Fruit fly (Drosophila melanogaster) whole organism, embryonic: ENCODE measurements around the gene Or19a.

Experiments used
- Atf3 ChIP-seq: fragments of 200-800 bp; sonication (Bioruptor generic); optimal IDR thresholded peaks from 3 replicates; lab custom pipeline; 2016; ENCODE audit warnings: missing biosample characterization, missing genetic modification characterization
- Atf6 ChIP-seq: fragments of 200-800 bp; sonication (Bioruptor generic); IDR thresholded peaks from 2 replicates; pipeline ENCODE4 v1.3.6; 2022; ENCODE audit warnings: missing biosample characterization, missing genetic modification characterization
- C15 ChIP-seq: fragments of 200-800 bp; sonication (Bioruptor generic); IDR thresholded peaks from 3 replicates; pipeline ENCODE4 v1.3.6; 2022; ENCODE audit warnings: missing biosample characterization, missing genetic modification characterization
- CG10321 ChIP-seq: fragments of 200-800 bp; sonication (Bioruptor generic); IDR thresholded peaks from 2 replicates; pipeline ENCODE4 v1.3.6; 2022; ENCODE audit warnings: missing biosample characterization, missing genetic modification characterization
- CG10979 ChIP-seq: fragments of 200-800 bp; sonication (Bioruptor generic); optimal IDR thresholded peaks from 2 replicates; lab custom pipeline; 2018; ENCODE audit warnings: missing biosample characterization, mild to moderate bottlenecking, missing genetic modification characterization, moderate library complexity
- CG11695 ChIP-seq: fragments of 200-800 bp; sonication (Bioruptor generic); IDR thresholded peaks from 3 replicates; pipeline ENCODE4 v1.3.6; 2022; ENCODE audit warnings: missing biosample characterization, missing genetic modification characterization
- CG1647 ChIP-seq: fragments of 200-800 bp; sonication (Bioruptor generic); optimal IDR thresholded peaks from 3 replicates; lab custom pipeline; 2016; ENCODE audit warnings: missing biosample characterization, missing genetic modification characterization
- CG18619 ChIP-seq: fragments of 200-800 bp; sonication (Bioruptor generic); optimal IDR thresholded peaks from 3 replicates; lab custom pipeline; 2017; ENCODE audit warnings: missing biosample characterization, mild to moderate bottlenecking, missing genetic modification characterization
- CG31224 ChIP-seq: fragments of 200-800 bp; sonication (Bioruptor generic); IDR thresholded peaks from 2 replicates; pipeline ENCODE4 v1.3.6; 2022; ENCODE audit warnings: missing biosample characterization, missing genetic modification characterization
- CG34224 ChIP-seq: fragments of 200-800 bp; sonication (Bioruptor generic); IDR thresholded peaks from 3 replicates; pipeline ENCODE4 v1.3.6; 2022; ENCODE audit warnings: missing biosample characterization, missing genetic modification characterization; ENCODE audit not compliant: partially characterized antibody
- CG4617 ChIP-seq: fragments of 200-800 bp; sonication (Bioruptor generic); optimal IDR thresholded peaks from 3 replicates; lab custom pipeline; 2016; ENCODE audit warnings: missing biosample characterization, missing genetic modification characterization, borderline replicate concordance
- CG6765 ChIP-seq: fragments of 200-800 bp; sonication (Bioruptor generic); optimal IDR thresholded peaks from 3 replicates; lab custom pipeline; 2017; ENCODE audit warnings: missing biosample characterization, mild to moderate bottlenecking, missing genetic modification characterization
- CG9215 ChIP-seq: fragments of 200-800 bp; sonication (Bioruptor generic); IDR thresholded peaks from 2 replicates; pipeline ENCODE4 v1.3.6; 2022; ENCODE audit warnings: missing biosample characterization, missing genetic modification characterization
- CTCF ChIP-seq: fragments of 200-800 bp; sonication (Bioruptor generic); optimal IDR thresholded peaks from 2 replicates; lab custom pipeline; 2017; ENCODE audit warnings: missing biosample characterization, mild to moderate bottlenecking, missing genetic modification characterization, moderate library complexity
- CoRest ChIP-seq: fragments of 200-800 bp; sonication (Bioruptor generic); optimal IDR thresholded peaks from 3 replicates; lab custom pipeline; 2018; ENCODE audit warnings: missing biosample characterization, mild to moderate bottlenecking, missing genetic modification characterization, moderate library complexity
- D ChIP-seq, 2 experiments: fragments of 200-800 bp in 1 of 2; fragments of >200 bp in 1 of 2; sonication (Bioruptor generic) in 1 of 2; optimal IDR thresholded peaks; 2 replicates in 1 of 2; 3 replicates in 1 of 2; lab custom pipeline; 2017; ENCODE audit warnings: mild to moderate bottlenecking in 1 of 2, missing biosample characterization in 1 of 2, missing genetic modification characterization in 1 of 2, missing genetic modification reagents in 1 of 2
- Dek ChIP-seq: fragments of 200-800 bp; sonication (Bioruptor generic); optimal IDR thresholded peaks from 3 replicates; lab custom pipeline; 2019; ENCODE audit warnings: missing biosample characterization, mild to moderate bottlenecking, missing genetic modification characterization, moderate library complexity
- Dll ChIP-seq: fragments of 200-800 bp; sonication (Bioruptor generic); IDR thresholded peaks from 4 replicates; pipeline ENCODE4 v1.3.6; 2022; ENCODE audit warnings: missing biosample characterization, missing genetic modification characterization; ENCODE audit not compliant: partially characterized antibody
- HLHmδ ChIP-seq: fragments of 200-800 bp; sonication (Bioruptor generic); optimal IDR thresholded peaks from 2 replicates; lab custom pipeline; 2018; ENCODE audit warnings: missing biosample characterization, mild to moderate bottlenecking, missing genetic modification characterization, moderate library complexity
- Lpt ChIP-seq: fragments of >200 bp; optimal IDR thresholded peaks from 2 replicates; lab custom pipeline; 2018; ENCODE audit warnings: missing biosample characterization, missing genetic modification characterization
- Mes4 ChIP-seq: fragments of 200-800 bp; sonication (Bioruptor generic); optimal IDR thresholded peaks from 2 replicates; lab custom pipeline; 2016; ENCODE audit warnings: missing biosample characterization, missing genetic modification characterization
- Mrtf ChIP-seq: fragments of 200-800 bp; sonication (Bioruptor generic); IDR thresholded peaks from 3 replicates; pipeline ENCODE4 v1.3.6; 2022; ENCODE audit warnings: missing biosample characterization, missing genetic modification characterization
- Opbp ChIP-seq: fragments of 200-800 bp; sonication (Bioruptor generic); IDR thresholded peaks from 3 replicates; pipeline ENCODE4 v1.3.6; 2022; ENCODE audit warnings: missing biosample characterization, missing genetic modification characterization; ENCODE audit not compliant: partially characterized antibody
- Sox100B ChIP-seq: fragments of 200-800 bp; sonication (Bioruptor generic); optimal IDR thresholded peaks from 3 replicates; lab custom pipeline; 2018; ENCODE audit warnings: missing biosample characterization, mild to moderate bottlenecking, missing genetic modification characterization
- Stat92E ChIP-seq, 3 experiments: fragments of >200 bp in 2 of 3; fragments of 200-800 bp in 1 of 3; sonication (Bioruptor generic) in 1 of 3; optimal IDR thresholded peaks; 2 replicates each; lab custom pipeline; 2017 to 2019; ENCODE audit warnings: missing biosample characterization in 3 of 3, missing genetic modification characterization in 3 of 3, mild to moderate bottlenecking in 1 of 3, moderate library complexity in 1 of 3
- Tbp ChIP-seq: fragments of >200 bp; optimal IDR thresholded peaks from 2 replicates; lab custom pipeline; 2018; ENCODE audit warnings: missing biosample characterization, missing genetic modification characterization
- YL-1 ChIP-seq: fragments of 200-800 bp; sonication (Bioruptor generic); optimal IDR thresholded peaks from 3 replicates; lab custom pipeline; 2017; ENCODE audit warnings: missing biosample characterization, mild to moderate bottlenecking, missing genetic modification characterization
- ab ChIP-seq: fragments of 200-800 bp; sonication (Bioruptor generic); optimal IDR thresholded peaks from 2 replicates; lab custom pipeline; 2016; ENCODE audit warnings: missing biosample characterization, missing genetic modification characterization
- bcd ChIP-seq: fragments of 200-800 bp; sonication (Bioruptor generic); optimal IDR thresholded peaks from 2 replicates; lab custom pipeline; 2017; ENCODE audit warnings: missing biosample characterization, mild to moderate bottlenecking, missing genetic modification characterization
- cas ChIP-seq: fragments of 200-800 bp; sonication (Bioruptor generic); IDR thresholded peaks from 2 replicates; pipeline ENCODE4 v1.3.6; 2022; ENCODE audit warnings: missing biosample characterization, missing genetic modification characterization
- cg ChIP-seq: fragments of 200-800 bp; sonication (Bioruptor generic); optimal IDR thresholded peaks from 3 replicates; lab custom pipeline; 2019; ENCODE audit warnings: missing biosample characterization, mild to moderate bottlenecking, missing genetic modification characterization, moderate library complexity
- chn ChIP-seq: fragments of 200-800 bp; sonication (Bioruptor generic); optimal IDR thresholded peaks from 2 replicates; lab custom pipeline; 2016; ENCODE audit warnings: missing biosample characterization, missing genetic modification characterization
- ci ChIP-seq: fragments of 200-800 bp; sonication (Bioruptor generic); IDR thresholded peaks from 3 replicates; pipeline ENCODE4 v1.3.6; 2022; ENCODE audit warnings: missing biosample characterization, missing genetic modification characterization
- crp ChIP-seq, 2 experiments: fragments of 200-800 bp; sonication (Bioruptor generic); optimal IDR thresholded peaks; 2 replicates in 1 of 2; 3 replicates in 1 of 2; lab custom pipeline; 2017; ENCODE audit warnings: missing biosample characterization in 2 of 2, missing genetic modification characterization in 2 of 2, mild to moderate bottlenecking in 1 of 2, moderate library complexity in 1 of 2
- disco-r ChIP-seq: fragments of 200-800 bp; sonication (Bioruptor generic); optimal IDR thresholded peaks from 2 replicates; lab custom pipeline; 2016; ENCODE audit warnings: missing biosample characterization, missing genetic modification characterization
- grn ChIP-seq: fragments of 200-800 bp; sonication (Bioruptor generic); optimal IDR thresholded peaks from 3 replicates; lab custom pipeline; 2017; ENCODE audit warnings: missing biosample characterization, missing genetic modification characterization
- gsb ChIP-seq: fragments of 200-800 bp; sonication (Bioruptor generic); IDR thresholded peaks from 2 replicates; pipeline ENCODE4 v1.3.6; 2022; ENCODE audit warnings: missing biosample characterization, missing genetic modification characterization
- hth ChIP-seq: fragments of >200 bp; optimal IDR thresholded peaks from 2 replicates; lab custom pipeline; 2017; ENCODE audit warnings: inconsistent platforms
- kay ChIP-seq: fragments of 200-800 bp; sonication (Bioruptor generic); optimal IDR thresholded peaks from 2 replicates; lab custom pipeline; 2016; ENCODE audit warnings: missing biosample characterization, missing genetic modification characterization
- luna ChIP-seq: fragments of 200-800 bp; sonication (Bioruptor generic); optimal IDR thresholded peaks from 2 replicates; lab custom pipeline; 2016; ENCODE audit warnings: missing biosample characterization, missing genetic modification characterization
- nau ChIP-seq: fragments of 200-800 bp; sonication (Bioruptor generic); optimal IDR thresholded peaks from 3 replicates; lab custom pipeline; 2017; ENCODE audit warnings: missing biosample characterization, mild to moderate bottlenecking, missing genetic modification characterization, missing genetic modification reagents
- odd ChIP-seq: fragments of 200-800 bp; sonication (Bioruptor generic); optimal IDR thresholded peaks from 2 replicates; lab custom pipeline; 2017; ENCODE audit warnings: missing biosample characterization, mild to moderate bottlenecking, missing genetic modification characterization
- pros ChIP-seq: fragments of 200-800 bp; sonication (Bioruptor generic); optimal IDR thresholded peaks from 3 replicates; lab custom pipeline; 2019; ENCODE audit warnings: missing biosample characterization, mild to moderate bottlenecking, missing genetic modification characterization, moderate library complexity
- pum ChIP-seq: fragments of 200-800 bp; sonication (Bioruptor generic); optimal IDR thresholded peaks from 2 replicates; lab custom pipeline; 2016; ENCODE audit warnings: missing biosample characterization, missing genetic modification characterization
- row ChIP-seq: fragments of 200-800 bp; sonication (Bioruptor generic); IDR thresholded peaks from 3 replicates; pipeline ENCODE4 v1.3.6; 2022; ENCODE audit warnings: missing biosample characterization, missing genetic modification characterization
- so ChIP-seq: fragments of 200-800 bp; sonication (Bioruptor generic); IDR thresholded peaks from 3 replicates; pipeline ENCODE4 v1.3.6; 2022; ENCODE audit warnings: missing biosample characterization, missing genetic modification characterization
- tna ChIP-seq: fragments of 200-800 bp; sonication (Bioruptor generic); IDR thresholded peaks from 2 replicates; pipeline ENCODE4 v1.3.6; 2022; ENCODE audit warnings: missing biosample characterization, missing genetic modification characterization; ENCODE audit not compliant: partially characterized antibody
- tup ChIP-seq: fragments of 200-800 bp; sonication (Bioruptor generic); optimal IDR thresholded peaks from 2 replicates; lab custom pipeline; 2016; ENCODE audit warnings: missing biosample characterization, mild to moderate bottlenecking, missing genetic modification characterization, moderate library complexity
- tx ChIP-seq: fragments of 200-800 bp; sonication (Bioruptor generic); optimal IDR thresholded peaks from 2 replicates; lab custom pipeline; 2016; ENCODE audit warnings: missing biosample characterization, missing genetic modification characterization
- usp ChIP-seq: fragments of >200 bp; optimal IDR thresholded peaks from 2 replicates; lab custom pipeline; 2017; ENCODE audit warnings: missing biosample characterization, missing genetic modification characterization
- wek ChIP-seq: fragments of 200-800 bp; sonication (Bioruptor generic); optimal IDR thresholded peaks from 3 replicates; lab custom pipeline; 2018; ENCODE audit warnings: missing biosample characterization, mild to moderate bottlenecking, missing genetic modification characterization, moderate library complexity

The Or19a gene

DNA sequence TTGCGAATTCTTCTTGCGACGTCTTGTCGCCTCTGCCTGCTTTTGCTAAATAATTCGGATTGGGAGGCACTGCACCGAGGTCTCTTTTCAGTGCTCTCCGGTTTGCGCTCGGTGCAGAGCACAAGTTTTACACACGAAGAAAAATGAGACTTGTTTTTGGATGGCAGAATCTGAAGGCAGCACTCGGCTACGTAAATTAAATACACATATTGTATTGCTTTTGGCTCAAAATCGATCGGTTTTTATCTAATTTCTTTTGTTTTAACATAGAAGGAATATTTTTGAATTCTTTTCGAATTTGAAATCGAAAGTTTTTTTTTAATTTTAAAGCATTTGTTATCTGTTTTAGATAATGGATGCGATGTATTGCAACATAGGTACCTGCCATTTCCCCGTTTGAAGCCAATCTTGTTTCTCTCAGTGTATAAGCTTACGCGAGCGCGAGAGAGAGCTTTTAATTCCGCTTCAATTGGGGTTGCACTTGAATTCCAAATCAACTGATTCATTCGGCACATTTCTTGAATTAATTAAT is 30.5 kb upstream of the Or19a start, which contains the start of gene AnxB10 (continued):
- peak; percentile 29; the same call in 1 of the 2 replicates for TF ChIP-seq CG9215 (GFP tag; lab: Robert Waterston, UW)
- TF ChIP-seq C15 (GFP tag; lab: Robert Waterston, UW), result no peak
- TF ChIP-seq CG18619 (GFP tag; lab: Kevin White, UChicago), result no peak
- peak; percentile 75 for TF ChIP-seq bcd (GFP tag; lab: Kevin White, UChicago)
- TF ChIP-seq Mrtf, result peak; percentile 47; the same call in 1 of the 3 replicates
- no peak for TF ChIP-seq grn (GFP tag; lab: Kevin White, UChicago)
- TF ChIP-seq ci, result no peak
- peak; percentile 36; the same call in 1 of the 2 replicates for TF ChIP-seq Atf6 (GFP tag; lab: Robert Waterston, UW)
- TF ChIP-seq pros (GFP tag; lab: Kevin White, UChicago), result no peak
- TF ChIP-seq Sox100B, result peak; percentile 82
- no peak for TF ChIP-seq Dll (GFP tag; lab: Robert Waterston, UW)
- no peak for TF ChIP-seq D (optimal IDR thresholded peaks at IDR 0.05; lab: Kevin White, UChicago)
- peak; percentile 49 for TF ChIP-seq D (GFP tag; optimal IDR thresholded peaks at IDR 0.05; lab: Kevin White, UChicago)
- TF ChIP-seq crp (GFP tag; optimal IDR thresholded peaks at IDR 0.05; lab: Kevin White, UChicago), result no peak
- peak; percentile 58 for TF ChIP-seq row (GFP tag; lab: Robert Waterston, UW)
- no peak for TF ChIP-seq kay (GFP tag; lab: Kevin White, UChicago)
- 0 out of 2 replicates have a peak, but pooled peaks have one; percentile 25 for TF ChIP-seq CG31224 (GFP tag; lab: Robert Waterston, UW)
- TF ChIP-seq cg (GFP tag; lab: Kevin White, UChicago), result no peak
- TF ChIP-seq CG34224 (GFP tag; lab: Robert Waterston, UW), result no peak
- TF ChIP-seq disco-r (GFP tag; lab: Kevin White, UChicago), result no peak
- no peak for TF ChIP-seq Opbp (GFP tag; lab: Robert Waterston, UW)
- TF ChIP-seq nau, result no peak
- TF ChIP-seq tna (GFP tag; lab: Robert Waterston, UW), result no peak
- no peak for TF ChIP-seq odd (GFP tag; lab: Kevin White, UChicago)
- no peak for TF ChIP-seq usp (GFP tag; lab: Kevin White, UChicago)
- TF ChIP-seq YL-1, result no peak
- peak; percentile 2 for TF ChIP-seq Atf3
- no peak for TF ChIP-seq ab (GFP tag; lab: Kevin White, UChicago)
- TF ChIP-seq CG10979 (tag; lab: Kevin White, UChicago), result peak; percentile 61
- no peak for TF ChIP-seq tx (GFP tag; lab: Kevin White, UChicago)
- TF ChIP-seq Stat92E (GFP tag; optimal IDR thresholded peaks at IDR 0.05; lab: Kevin White, UChicago), result no peak
- peak; percentile 27 for TF ChIP-seq pum (GFP tag; lab: Kevin White, UChicago)
- no peak for TF ChIP-seq HLHmδ (GFP tag; lab: Kevin White, UChicago)
- TF ChIP-seq CG10321 (GFP tag; lab: Robert Waterston, UW), result no peak
- TF ChIP-seq Tbp (GFP tag; lab: Kevin White, UChicago), result no peak
- TF ChIP-seq chn (GFP tag; lab: Kevin White, UChicago), result peak; percentile 44
- TF ChIP-seq tup, result peak; percentile 14
- TF ChIP-seq CG6765 (GFP tag; lab: Kevin White, UChicago), result peak; percentile 33
- no peak for TF ChIP-seq hth (lab: Kevin White, UChicago)
- TF ChIP-seq Lpt (GFP tag; lab: Kevin White, UChicago), result no peak
- no peak for TF ChIP-seq luna (GFP tag; lab: Kevin White, UChicago)
- peak; percentile 61 for TF ChIP-seq CoRest (tag; lab: Kevin White, UChicago)
- TF ChIP-seq cas, result no peak
- TF ChIP-seq so (GFP tag; lab: Robert Waterston, UW), result peak; percentile 51; the same call in 1 of the 3 replicates
- TF ChIP-seq Mes4, result peak; percentile 37
- TF ChIP-seq CG4617 (GFP tag; lab: Kevin White, UChicago), result no peak
- peak; percentile 11 for TF ChIP-seq CG1647
- TF ChIP-seq wek, result no peak
- TF ChIP-seq gsb (GFP tag; lab: Robert Waterston, UW), result no peak
- peak; percentile 26 for TF ChIP-seq Dek (tag; lab: Kevin White, UChicago)
- TF ChIP-seq CG11695 (GFP tag; lab: Robert Waterston, UW), result peak; percentile 59; the same call in 1 of the 3 replicates
- no peak for TF ChIP-seq CTCF
